Fruit fly (Drosophila melanogaster): Measurements from ENCODE around the gene Gr39b.

The Gr39b gene

DNA sequence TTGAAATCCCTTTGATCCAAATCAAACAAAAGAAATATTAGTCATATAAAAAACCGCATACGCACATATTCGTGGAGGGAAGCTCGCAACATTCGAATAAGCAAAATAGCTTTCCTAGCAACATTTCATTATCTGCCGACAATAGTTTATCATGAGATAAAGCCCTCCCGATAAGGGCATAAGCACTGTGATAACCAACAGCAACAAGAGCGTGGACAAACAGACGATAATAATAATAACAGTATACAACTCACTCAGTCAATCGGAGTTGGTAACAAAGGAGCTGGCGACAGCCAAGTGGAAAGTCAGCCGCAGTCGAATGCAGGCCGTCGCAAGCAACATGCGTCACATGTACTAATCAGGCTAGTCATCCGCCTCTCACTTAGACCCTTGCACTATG is 40.2 kb downstream of the Gr39b start:
- no peak for TF ChIP-seq psq (optimal IDR thresholded peaks at IDR 0.05)
- no peak for TF ChIP-seq EcR (GFP tag; optimal IDR thresholded peaks at IDR 0.05)
- TF ChIP-seq CG8478 (optimal IDR thresholded peaks at IDR 0.05) = no peak
- TF ChIP-seq Dll (optimal IDR thresholded peaks at IDR 0.05) = no peak
- no peak for TF ChIP-seq usp (GFP tag; optimal IDR thresholded peaks at IDR 0.05)
- no peak for TF ChIP-seq pan (optimal IDR thresholded peaks at IDR 0.05)

- no peak for TF ChIP-seq CG8478 (optimal IDR thresholded peaks at IDR 0.05)
- TF ChIP-seq Dll (optimal IDR thresholded peaks at IDR 0.05) = no peak
- no peak for TF ChIP-seq EcR (GFP tag; optimal IDR thresholded peaks at IDR 0.05)
- no peak for TF ChIP-seq pan (optimal IDR thresholded peaks at IDR 0.05)
- TF ChIP-seq usp (GFP tag; optimal IDR thresholded peaks at IDR 0.05) = no peak
- no peak for TF ChIP-seq psq (optimal IDR thresholded peaks at IDR 0.05)
Measured at dm6 chr2L:21324438-21324890, 45.0 kb downstream of the Gr39b start.

- TF ChIP-seq CG8478 (optimal IDR thresholded peaks at IDR 0.05) (no peak), Dll (optimal IDR thresholded peaks at IDR 0.05) (no peak), pan (optimal IDR thresholded peaks at IDR 0.05) (no peak), usp (GFP tag; optimal IDR thresholded peaks at IDR 0.05) (no peak)
Measured at dm6 chr2L:21322161-21322560, 47.3 kb downstream of the Gr39b start.

Data from whole organism.